Worm (Caenorhabditis elegans) whole organism, L1 larva: ENCODE measurements around the gene ZC302.3.

Experiments used
- C34B4.2 ChIP-seq: sonication (generic microtip); optimal IDR thresholded peaks from 2 replicates; lab custom pipeline; 2017; ENCODE audit warnings: mild to moderate bottlenecking, missing genetic modification characterization, missing compliant biosample characterization
- Y116A8C.19 ChIP-seq: sonication (generic microtip); optimal IDR thresholded peaks from 2 replicates; lab custom pipeline; 2016; ENCODE audit warnings: missing compliant biosample characterization, missing genetic modification characterization, borderline replicate concordance
- aha-1 ChIP-seq: fragments of 150-350 bp; optimal IDR thresholded peaks from 2 replicates; lab custom pipeline; 2014; ENCODE audit warnings: missing biosample characterization, missing genetic modification characterization
- aly-2 ChIP-seq: fragments of 150-350 bp; optimal IDR thresholded peaks from 2 replicates; lab custom pipeline; 2014; ENCODE audit warnings: missing biosample characterization, missing genetic modification characterization
- blmp-1 ChIP-seq: fragments of 150-350 bp; optimal IDR thresholded peaks from 2 replicates; lab custom pipeline; 2014; ENCODE audit warnings: missing biosample characterization, missing genetic modification characterization
- ceh-8 ChIP-seq: fragments of 200-800 bp; sonication (Bioruptor generic); optimal IDR thresholded peaks from 2 replicates; lab custom pipeline; 2018; ENCODE audit warnings: mild to moderate bottlenecking, missing genetic modification characterization, moderate library complexity, missing compliant biosample characterization
- ceh-82 ChIP-seq, 3 experiments: fragments of 150-350 bp in 1 of 3; sonication (generic microtip) in 2 of 3; optimal IDR thresholded peaks; 2 replicates each; lab custom pipeline; 2014 to 2017; ENCODE audit warnings: missing biosample characterization in 3 of 3, missing genetic modification characterization in 3 of 3
- ceh-88 ChIP-seq: fragments of 200-800 bp; sonication (Bioruptor generic); IDR thresholded peaks from 2 replicates; pipeline ENCODE4 v1.3.6; 2022; ENCODE audit warnings: missing genetic modification characterization, missing compliant biosample characterization
- ceh-90 ChIP-seq: sonication (generic microtip); optimal IDR thresholded peaks from 2 replicates; lab custom pipeline; 2016; ENCODE audit warnings: missing genetic modification characterization, missing compliant biosample characterization
- dpl-1 ChIP-seq, 3 experiments: fragments of 150-350 bp in 2 of 3; sonication (generic microtip) in 1 of 3; optimal IDR thresholded peaks; 2 replicates each; lab custom pipeline; 2014 to 2017; ENCODE audit warnings: missing biosample characterization in 3 of 3, missing genetic modification characterization in 3 of 3, missing genetic modification reagents in 3 of 3
- dsc-1 ChIP-seq: sonication (generic microtip); optimal IDR thresholded peaks from 2 replicates; lab custom pipeline; 2016; ENCODE audit warnings: mild to moderate bottlenecking, missing genetic modification characterization, missing compliant biosample characterization
- egl-13 ChIP-seq: sonication (generic microtip); optimal IDR thresholded peaks from 2 replicates; lab custom pipeline; 2016; ENCODE audit warnings: missing genotype, missing genetic modification reagents, missing genetic modification characterization, missing compliant biosample characterization
- egl-27 ChIP-seq, 2 experiments: fragments of 150-350 bp in 1 of 2; sonication (generic microtip); optimal IDR thresholded peaks; 3 replicates each; lab custom pipeline; 2017 to 2018; ENCODE audit warnings: missing biosample characterization in 2 of 2, missing genetic modification characterization in 2 of 2, missing genetic modification reagents in 2 of 2
- elt-3 ChIP-seq, 6 experiments: fragments of 150-350 bp in 1 of 6; sonication (generic microtip); optimal IDR thresholded peaks; 2 replicates each; lab custom pipeline; 2017 to 2018; ENCODE audit warnings: missing biosample characterization in 6 of 6, missing genetic modification characterization in 6 of 6, inconsistent platforms in 1 of 6
- ets-5 ChIP-seq: fragments of 200-800 bp; sonication (Bioruptor generic); IDR thresholded peaks from 2 replicates; pipeline ENCODE4 v1.3.6; 2022; ENCODE audit warnings: missing genetic modification characterization, missing compliant biosample characterization
- fkh-10 ChIP-seq: sonication (generic microtip); optimal IDR thresholded peaks from 2 replicates; lab custom pipeline; 2017; ENCODE audit warnings: missing biosample characterization, missing genetic modification reagents, missing genetic modification characterization
- fkh-8 ChIP-seq: sonication (generic microtip); optimal IDR thresholded peaks from 2 replicates; lab custom pipeline; 2016; ENCODE audit warnings: mild to moderate bottlenecking, missing genetic modification characterization, missing compliant biosample characterization
- hpl-2 ChIP-seq: fragments of 150-350 bp; optimal IDR thresholded peaks from 2 replicates; lab custom pipeline; 2014; ENCODE audit warnings: missing biosample characterization, missing genetic modification reagents, missing genetic modification characterization
- irx-1 ChIP-seq: sonication (generic microtip); optimal IDR thresholded peaks from 2 replicates; lab custom pipeline; 2016; ENCODE audit warnings: missing genetic modification characterization, missing compliant biosample characterization
- jun-1 ChIP-seq: fragments of 150-350 bp; optimal IDR thresholded peaks from 2 replicates; lab custom pipeline; 2014; ENCODE audit warnings: missing biosample characterization, missing genetic modification reagents, missing genetic modification characterization
- lin-13 ChIP-seq: fragments of 150-350 bp; optimal IDR thresholded peaks from 2 replicates; lab custom pipeline; 2014; ENCODE audit warnings: missing biosample characterization, missing genetic modification reagents, missing genetic modification characterization
- lin-15B ChIP-seq: fragments of 150-350 bp; sonication (generic microtip); optimal IDR thresholded peaks from 3 replicates; lab custom pipeline; 2014; ENCODE audit warnings: missing biosample characterization, missing genetic modification characterization
- lin-35 ChIP-seq, 2 experiments: fragments of 150-350 bp; optimal IDR thresholded peaks; 2 replicates each; lab custom pipeline; 2014; ENCODE audit warnings: missing biosample characterization in 2 of 2, missing genetic modification characterization in 2 of 2, missing genetic modification reagents in 2 of 2
- lin-39 ChIP-seq: fragments of 150-350 bp; optimal IDR thresholded peaks from 2 replicates; lab custom pipeline; 2014; ENCODE audit warnings: missing biosample characterization, missing genetic modification reagents, missing genetic modification characterization
- mdl-1 ChIP-seq, 2 experiments: fragments of 150-350 bp; optimal IDR thresholded peaks; 2 replicates each; lab custom pipeline; 2014 to 2017; ENCODE audit warnings: missing biosample characterization in 2 of 2, missing genetic modification characterization in 2 of 2, inconsistent platforms in 1 of 2
- mef-2 ChIP-seq: fragments of 150-350 bp; optimal IDR thresholded peaks from 2 replicates; lab custom pipeline; 2014; ENCODE audit warnings: missing biosample characterization, missing genetic modification characterization
- mep-1 ChIP-seq: fragments of 150-350 bp; optimal IDR thresholded peaks from 2 replicates; lab custom pipeline; 2014; ENCODE audit warnings: missing biosample characterization, missing genetic modification characterization
- nhr-11 ChIP-seq: fragments of 150-350 bp; optimal IDR thresholded peaks from 2 replicates; lab custom pipeline; 2014; ENCODE audit warnings: missing biosample characterization, missing genetic modification characterization
- nhr-12 ChIP-seq: sonication (generic microtip); optimal IDR thresholded peaks from 2 replicates; lab custom pipeline; 2017; ENCODE audit warnings: missing biosample characterization, missing genetic modification characterization
- nhr-237 ChIP-seq: fragments of 150-350 bp; optimal IDR thresholded peaks from 2 replicates; lab custom pipeline; 2014; ENCODE audit warnings: missing biosample characterization, missing genetic modification characterization
- nhr-28 ChIP-seq: fragments of 150-350 bp; optimal IDR thresholded peaks from 2 replicates; lab custom pipeline; 2014; ENCODE audit warnings: missing biosample characterization, missing genetic modification characterization
- nhr-47 ChIP-seq: sonication (generic microtip); optimal IDR thresholded peaks from 2 replicates; lab custom pipeline; 2016; ENCODE audit warnings: mild to moderate bottlenecking, missing genetic modification characterization, moderate library complexity, missing compliant biosample characterization
- nhr-71 ChIP-seq: sonication (generic microtip); optimal IDR thresholded peaks from 2 replicates; lab custom pipeline; 2016; ENCODE audit warnings: mild to moderate bottlenecking, missing genetic modification characterization, moderate library complexity, missing compliant biosample characterization
- nhr-84 ChIP-seq: sonication (generic microtip); optimal IDR thresholded peaks from 2 replicates; lab custom pipeline; 2017; ENCODE audit warnings: missing biosample characterization, missing genetic modification characterization
- nhr-90 ChIP-seq: sonication (generic microtip); optimal IDR thresholded peaks from 2 replicates; lab custom pipeline; 2016; ENCODE audit warnings: mild to moderate bottlenecking, missing genetic modification characterization, missing compliant biosample characterization; ENCODE audit not compliant: poor library complexity
- pag-3 ChIP-seq: sonication (generic microtip); optimal IDR thresholded peaks from 2 replicates; lab custom pipeline; 2017; ENCODE audit warnings: missing genetic modification characterization, mild to moderate bottlenecking, missing compliant biosample characterization, antibody characterized with exemption, borderline replicate concordance; ENCODE audit not compliant: insufficient read depth
- pqm-1 ChIP-seq: sonication (generic microtip); optimal IDR thresholded peaks from 3 replicates; lab custom pipeline; 2017; ENCODE audit warnings: missing biosample characterization, missing genetic modification characterization
- rnt-1 ChIP-seq: sonication (generic microtip); optimal IDR thresholded peaks from 2 replicates; lab custom pipeline; 2016; ENCODE audit warnings: mild to moderate bottlenecking, missing genetic modification characterization, moderate library complexity, missing compliant biosample characterization
- skn-1 ChIP-seq: fragments of 150-350 bp; optimal IDR thresholded peaks from 2 replicates; lab custom pipeline; 2014; ENCODE audit warnings: missing biosample characterization, missing genetic modification characterization
- snpc-4 ChIP-seq: fragments of 150-350 bp; optimal IDR thresholded peaks from 2 replicates; lab custom pipeline; 2014; ENCODE audit warnings: missing biosample characterization, missing genetic modification characterization
- snu-23 ChIP-seq: sonication (generic microtip); optimal IDR thresholded peaks from 2 replicates; lab custom pipeline; 2016; ENCODE audit warnings: missing genetic modification characterization, missing compliant biosample characterization
- sox-4 ChIP-seq: sonication (generic microtip); optimal IDR thresholded peaks from 2 replicates; lab custom pipeline; 2016; ENCODE audit warnings: missing genetic modification characterization, missing compliant biosample characterization
- sptf-1 ChIP-seq: fragments of 150-350 bp; optimal IDR thresholded peaks from 2 replicates; lab custom pipeline; 2014; ENCODE audit warnings: missing biosample characterization, missing genetic modification characterization
- sup-37 ChIP-seq: fragments of 200-800 bp; sonication (Bioruptor generic); optimal IDR thresholded peaks from 2 replicates; lab custom pipeline; 2018; ENCODE audit warnings: mild to moderate bottlenecking, missing genetic modification characterization, missing compliant biosample characterization
- swsn-7 ChIP-seq: sonication (generic microtip); optimal IDR thresholded peaks from 2 replicates; lab custom pipeline; 2016; ENCODE audit warnings: missing genetic modification characterization, missing compliant biosample characterization
- tbx-2 ChIP-seq: sonication (generic microtip); optimal IDR thresholded peaks from 2 replicates; lab custom pipeline; 2016; ENCODE audit warnings: missing genetic modification characterization, missing compliant biosample characterization
- unc-130 ChIP-seq: fragments of 150-350 bp; optimal IDR thresholded peaks from 2 replicates; lab custom pipeline; 2017; ENCODE audit warnings: missing biosample characterization, missing genetic modification characterization, inconsistent platforms
- unc-30 ChIP-seq: sonication (generic microtip); optimal IDR thresholded peaks from 2 replicates; lab custom pipeline; 2017; ENCODE audit warnings: missing biosample characterization, missing genetic modification characterization
- unc-62 ChIP-seq: fragments of 150-350 bp; optimal IDR thresholded peaks from 2 replicates; lab custom pipeline; 2014; ENCODE audit warnings: missing biosample characterization, missing genetic modification reagents, missing genetic modification characterization
- vab-15 ChIP-seq: sonication (generic microtip); optimal IDR thresholded peaks from 2 replicates; lab custom pipeline; 2017; ENCODE audit warnings: missing genotype, mild to moderate bottlenecking, missing genetic modification characterization, missing compliant biosample characterization
- xbp-1 ChIP-seq: sonication (generic microtip); optimal IDR thresholded peaks from 2 replicates; lab custom pipeline; 2016; ENCODE audit warnings: missing genetic modification characterization, missing compliant biosample characterization
- zag-1 ChIP-seq: fragments of 150-350 bp; optimal IDR thresholded peaks from 2 replicates; lab custom pipeline; 2014; ENCODE audit warnings: missing biosample characterization, missing genetic modification characterization
- zip-4 ChIP-seq: fragments of 200-800 bp; sonication (Bioruptor generic); optimal IDR thresholded peaks from 2 replicates; lab custom pipeline; 2018; ENCODE audit warnings: mild to moderate bottlenecking, missing genetic modification characterization, moderate library complexity, missing compliant biosample characterization
- ztf-11 ChIP-seq, 2 experiments: sonication (generic microtip); optimal IDR thresholded peaks; 2 replicates each; lab custom pipeline; 2016 to 2017; ENCODE audit warnings: missing genetic modification characterization in 2 of 2, missing biosample characterization in 1 of 2, missing compliant biosample characterization in 1 of 2

The ZC302.3 gene

ce11 chrV:10723181-10723580, 18.1 kb downstream of the ZC302.3 start (continued):
- no peak for TF ChIP-seq ztf-11 (tag; optimal IDR thresholded peaks at IDR 0.05; lab: Kevin White, UChicago)
- no peak for TF ChIP-seq hpl-2
- no peak for TF ChIP-seq fkh-10 (GFP tag; lab: Kevin White, UChicago)
- TF ChIP-seq unc-130 (tag; lab: Kevin White, UChicago): no peak
- TF ChIP-seq nhr-84 (tag; lab: Kevin White, UChicago): no peak
- no peak for TF ChIP-seq ceh-88 (GFP tag; lab: Robert Waterston, UW)
- no peak for TF ChIP-seq egl-27 (tag; optimal IDR thresholded peaks at IDR 0.05; lab: Kevin White, UChicago)
- TF ChIP-seq lin-35 (GFP tag; optimal IDR thresholded peaks at IDR 0.05; lab: Kevin White, UChicago): peak; percentile 1 to 11
- TF ChIP-seq nhr-11 (tag; lab: Kevin White, UChicago): no peak
- TF ChIP-seq mef-2: no peak
- no peak for TF ChIP-seq pag-3 (tag; lab: Kevin White, UChicago)
- TF ChIP-seq nhr-237: no peak
- TF ChIP-seq ceh-90 (tag; lab: Kevin White, UChicago): no peak
- TF ChIP-seq aly-2 (tag; lab: Kevin White, UChicago): no peak
- peak; percentile 27 for TF ChIP-seq egl-13 (tag; lab: Kevin White, UChicago)
- TF ChIP-seq irx-1 (tag; lab: Kevin White, UChicago): no peak
- TF ChIP-seq nhr-12 (tag; lab: Kevin White, UChicago): no peak
- TF ChIP-seq dpl-1 (GFP tag; optimal IDR thresholded peaks at IDR 0.05; lab: Kevin White, UChicago): no peak
- no peak for TF ChIP-seq pqm-1 (tag; lab: Kevin White, UChicago)
- TF ChIP-seq unc-62 (GFP tag; lab: Kevin White, UChicago): no peak
- peak; percentile 57 for TF ChIP-seq nhr-71 (tag; lab: Kevin White, UChicago)
- TF ChIP-seq aha-1: no peak
- no peak for TF ChIP-seq snu-23
- no peak for TF ChIP-seq lin-13 (GFP tag; lab: Kevin White, UChicago)
- TF ChIP-seq unc-30 (tag; lab: Kevin White, UChicago): no peak
- no peak for TF ChIP-seq vab-15
- TF ChIP-seq mdl-1 (tag; optimal IDR thresholded peaks at IDR 0.05; lab: Kevin White, UChicago): peak in 1 of 2 experiments; percentile 58
- no peak for TF ChIP-seq ceh-8
- TF ChIP-seq nhr-28 (tag; lab: Kevin White, UChicago): no peak
- no peak for TF ChIP-seq nhr-90
- TF ChIP-seq skn-1 (tag; lab: Kevin White, UChicago): peak; percentile 51
- TF ChIP-seq ets-5 (GFP tag; lab: Robert Waterston, UW): no peak
- TF ChIP-seq C34B4.2 (tag; lab: Kevin White, UChicago): no peak
- TF ChIP-seq sptf-1 (tag; lab: Kevin White, UChicago): no peak
- no peak for TF ChIP-seq lin-39 (tag; lab: Kevin White, UChicago)
- no peak for TF ChIP-seq snpc-4 (tag; lab: Kevin White, UChicago)
- no peak for TF ChIP-seq swsn-7 (tag; lab: Kevin White, UChicago)
- TF ChIP-seq fkh-8 (tag; lab: Kevin White, UChicago): peak; percentile 41
- no peak for TF ChIP-seq sox-4 (tag; lab: Kevin White, UChicago)
- TF ChIP-seq zag-1 (tag; lab: Kevin White, UChicago): no peak
- TF ChIP-seq jun-1 (tag; lab: Kevin White, UChicago): peak; percentile 48
- no peak for TF ChIP-seq zip-4
- TF ChIP-seq sup-37 (GFP tag; lab: Kevin White, UChicago): no peak
- TF ChIP-seq blmp-1 (tag; lab: Kevin White, UChicago): peak; percentile 46
- no peak for TF ChIP-seq rnt-1 (tag; lab: Kevin White, UChicago)
- TF ChIP-seq ceh-82 (tag; optimal IDR thresholded peaks at IDR 0.05; lab: Kevin White, UChicago): no peak
- no peak for TF ChIP-seq lin-15B
- TF ChIP-seq xbp-1 (tag; lab: Kevin White, UChicago): no peak
- no peak for TF ChIP-seq dsc-1 (tag; lab: Kevin White, UChicago)
- TF ChIP-seq tbx-2 (tag; lab: Kevin White, UChicago): no peak
- peak; percentile 40 for TF ChIP-seq nhr-47 (tag; lab: Kevin White, UChicago)
- no peak for TF ChIP-seq Y116A8C.19
- TF ChIP-seq mep-1 (tag; lab: Kevin White, UChicago): peak; percentile 4
- TF ChIP-seq elt-3 (tag; optimal IDR thresholded peaks at IDR 0.05; lab: Kevin White, UChicago): no peak
